Worm (Caenorhabditis elegans): ENCODE measurements around the gene msp-51.
"Not testable (repeated sequence)": the region's sequence is repeated elsewhere in the genome, so short reads cannot be mapped to it uniquely, and the experiment has no call there.

Gene msp-51

DNA sequence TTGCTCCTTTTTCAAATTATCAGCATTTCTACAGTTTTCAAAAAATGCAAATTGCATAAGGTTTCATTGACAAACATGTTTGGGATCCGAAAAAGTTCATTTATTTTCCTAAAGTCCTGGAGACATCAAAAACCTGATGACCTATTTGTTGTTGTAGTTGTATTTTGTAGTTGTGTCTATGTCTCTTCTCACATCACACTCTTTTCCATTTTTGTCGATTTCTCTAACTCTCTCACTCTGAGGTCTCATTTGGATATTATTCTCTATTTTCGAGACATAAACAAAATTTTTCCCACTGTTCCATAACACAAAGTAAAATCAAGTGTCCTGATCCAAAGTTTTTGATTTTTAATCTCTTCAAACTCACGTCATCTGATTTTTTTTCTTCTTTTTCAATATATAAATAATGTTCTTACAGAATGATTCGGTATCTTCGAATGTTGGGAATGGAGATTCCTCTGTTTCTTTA lies 23.7 kb upstream of the msp-51 start, which contains the start of gene slc-46A:
TSS of gene slc-46A (plus strand) at position 419 of the 469 bp plus-strand sequence.
- TF ChIP-seq nhr-77 (tag; optimal IDR thresholded peaks at IDR 0.05) (no peak), sma-9 (GFP tag; optimal IDR thresholded peaks at IDR 0.05) (peak; percentile 12), sma-9 (tag; optimal IDR thresholded peaks at IDR 0.05) (no peak), sma-3 (GFP tag; optimal IDR thresholded peaks at IDR 0.05) (no peak), mdl-1 (tag; optimal IDR thresholded peaks at IDR 0.05) (no peak), R02D3.7 (tag; optimal IDR thresholded peaks at IDR 0.05) (no peak), snpc-4 (tag; optimal IDR thresholded peaks at IDR 0.05) (peak; percentile 20), nhr-21 (tag; optimal IDR thresholded peaks at IDR 0.05) (no peak), unc-55 (GFP tag; optimal IDR thresholded peaks at IDR 0.05) (peak; percentile 26), ceh-16 (tag; optimal IDR thresholded peaks at IDR 0.05) (no peak), C34F6.9 (tag; optimal IDR thresholded peaks at IDR 0.05) (peak; percentile 48), lin-11 (tag; optimal IDR thresholded peaks at IDR 0.05) (no peak), zag-1 (tag; optimal IDR thresholded peaks at IDR 0.05) (no peak)

DNA sequence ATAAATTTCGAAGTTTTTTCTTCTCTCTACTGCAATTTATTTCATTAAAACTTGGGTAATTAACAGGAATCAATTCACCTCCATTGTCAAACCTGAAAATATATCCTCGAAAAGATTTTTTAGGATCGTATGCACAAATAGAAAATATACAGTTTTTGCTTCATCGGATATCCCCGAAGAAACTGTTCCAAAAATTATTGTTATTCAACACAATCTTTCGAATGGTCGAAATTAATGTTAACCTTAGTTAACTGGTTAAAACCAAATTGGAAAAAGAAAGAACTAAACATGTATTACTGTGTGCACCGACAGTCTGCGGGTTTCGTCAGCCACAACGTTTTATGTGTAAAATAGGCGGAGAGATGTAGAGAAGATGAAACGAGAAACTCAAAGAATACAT lies 22.0 kb upstream of the msp-51 start:
- no peak for TF ChIP-seq dmd-4 (tag; optimal IDR thresholded peaks at IDR 0.05)
- TF ChIP-seq lin-13 (GFP tag; optimal IDR thresholded peaks at IDR 0.05) = no peak
- TF ChIP-seq fos-1 (tag; optimal IDR thresholded peaks at IDR 0.05) = peak; percentile 2
- TF ChIP-seq lin-11 (tag; optimal IDR thresholded peaks at IDR 0.05) = no peak
- peak; percentile 27 for TF ChIP-seq sma-9 (GFP tag; optimal IDR thresholded peaks at IDR 0.05)
- TF ChIP-seq sma-9 (tag; optimal IDR thresholded peaks at IDR 0.05) = no peak
- TF ChIP-seq sma-3 (GFP tag; optimal IDR thresholded peaks at IDR 0.05) = peak; percentile 63
- peak; percentile 27 for TF ChIP-seq nhr-6 (tag; optimal IDR thresholded peaks at IDR 0.05)
- TF ChIP-seq nhr-129 (tag; optimal IDR thresholded peaks at IDR 0.05) = no peak
- peak; percentile 25 for TF ChIP-seq crh-2 (tag; optimal IDR thresholded peaks at IDR 0.05)
- no peak for TF ChIP-seq ztf-11 (tag; optimal IDR thresholded peaks at IDR 0.05)
- no peak for TF ChIP-seq lin-39 (tag; optimal IDR thresholded peaks at IDR 0.05)
- no peak for TF ChIP-seq peb-1 (tag; optimal IDR thresholded peaks at IDR 0.05)
- peak; percentile 58 for TF ChIP-seq gmeb-1 (tag; optimal IDR thresholded peaks at IDR 0.05)
- TF ChIP-seq F13H6.1 (tag; optimal IDR thresholded peaks at IDR 0.05) = peak; percentile 5
- no peak for TF ChIP-seq ZK546.5 (tag; optimal IDR thresholded peaks at IDR 0.05)
- peak; percentile 16 for TF ChIP-seq nhr-21 (tag; optimal IDR thresholded peaks at IDR 0.05)
- TF ChIP-seq ama-1 (optimal IDR thresholded peaks at IDR 0.05) = peak; percentile 87
- TF ChIP-seq mbf-1 (tag; optimal IDR thresholded peaks at IDR 0.05) = no peak
- TF ChIP-seq snpc-4 (tag; optimal IDR thresholded peaks at IDR 0.05) = peak; percentile 95
- no peak for TF ChIP-seq ceh-82 (tag; optimal IDR thresholded peaks at IDR 0.05)

DNA sequence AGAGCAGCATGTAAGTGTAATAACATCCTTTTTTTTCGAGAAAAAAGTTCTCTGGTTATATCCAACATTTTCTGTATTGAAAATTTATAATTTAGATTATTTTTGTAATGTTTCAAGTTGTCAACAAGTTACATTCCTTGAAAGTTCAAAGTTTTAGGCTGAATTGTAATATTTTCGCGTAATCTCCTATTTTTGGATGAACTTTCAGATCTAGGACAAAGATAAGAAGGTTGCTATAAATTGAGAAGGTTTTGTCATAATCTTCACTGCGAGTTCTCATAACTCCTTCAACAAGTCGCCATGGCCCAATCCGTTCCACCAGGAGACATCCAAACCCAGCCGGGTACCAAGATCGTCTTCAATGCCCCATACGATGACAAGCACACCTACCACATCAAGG lies 21.1 kb upstream of the msp-51 start, which contains the start of gene msp-65:
TSS of gene msp-65 (plus strand) at position 301 of the 400 bp plus-strand sequence.
- TF ChIP-seq aly-2, ZK546.5, nhr-21 (tag; optimal IDR thresholded peaks at IDR 0.05): not testable (repeated sequence)

- not testable (repeated sequence) for TF ChIP-seq skn-1 (tag; optimal IDR thresholded peaks at IDR 0.05); lin-13 (GFP tag; optimal IDR thresholded peaks at IDR 0.05); ztf-1 (GFP tag; conservative IDR thresholded peaks at IDR 0.05)
Measured at ce11 chrIV:5313011-5313410, 17.9 kb upstream of the msp-51 start, which contains the start of the genes msp-59 and ZK354.2. Gene msp-59 (minus strand): TSS chrIV:5313111. Gene ZK354.2 (plus strand): TSS chrIV:5313405.

DNA sequence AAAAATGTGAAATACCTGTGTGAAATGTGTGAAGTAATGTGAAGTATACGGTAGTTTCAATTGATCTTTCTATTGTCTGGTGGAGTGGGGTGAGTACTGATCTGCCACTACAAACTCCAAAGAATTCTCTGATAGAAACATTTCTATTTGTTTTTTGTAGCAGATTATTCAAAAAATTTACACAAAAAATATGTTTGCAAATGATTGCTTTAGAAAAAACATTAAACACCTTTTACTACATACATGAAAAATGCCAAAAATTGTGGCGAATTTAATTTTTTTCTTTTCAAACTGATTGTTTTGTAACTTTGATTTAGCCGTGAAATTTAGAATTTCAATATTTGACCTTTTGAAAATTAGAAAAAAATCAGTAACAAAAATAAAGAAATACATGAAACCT lies 14.6 kb upstream of the msp-51 start, which contains the start of gene ZK354.3:
TSS of gene ZK354.3 (plus strand) at position 301 of the 400 bp plus-strand sequence.
- no peak for TF ChIP-seq elt-3 (tag; optimal IDR thresholded peaks at IDR 0.05)
- TF ChIP-seq blmp-1 (tag; optimal IDR thresholded peaks at IDR 0.05; ENCODE audit: insufficient read depth) = no peak

DNA sequence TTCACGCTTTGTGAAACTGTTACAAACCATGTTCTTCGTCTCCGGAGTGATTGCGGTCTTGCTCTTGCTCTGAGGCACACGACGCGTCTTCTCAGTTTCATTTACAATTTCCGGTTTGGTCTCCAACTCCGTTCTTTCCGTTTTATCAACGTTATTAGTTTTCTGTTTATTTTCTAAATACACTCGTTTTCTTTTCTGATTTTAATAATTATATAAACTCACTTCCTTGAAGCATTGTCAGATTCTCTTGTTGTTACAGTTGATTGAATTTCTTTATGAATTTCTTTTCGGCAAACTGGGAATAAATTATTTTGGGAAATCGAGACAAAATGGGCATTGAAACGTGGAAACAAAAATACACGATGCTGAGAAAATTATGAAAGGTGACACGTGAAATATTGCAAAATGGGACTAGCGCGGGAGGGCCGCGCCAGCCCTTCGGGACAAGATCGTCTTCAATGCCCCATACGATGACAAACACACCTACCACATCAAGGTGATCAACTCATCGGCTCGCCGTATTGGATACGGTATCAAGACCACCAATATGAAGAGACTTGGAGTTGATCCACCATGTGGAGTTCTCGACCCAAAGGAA lies 13.0 kb upstream of the msp-51 start, which contains the start of the genes ZK354.9 and msp-58:
TSS of gene ZK354.9 (minus strand) at position 101 of the 598 bp plus-strand sequence.
TSS of gene msp-58 (plus strand) at position 548 of the 598 bp plus-strand sequence.
- TF ChIP-seq nhr-237 (tag; optimal IDR thresholded peaks at IDR 0.05); C34F6.9 (tag; optimal IDR thresholded peaks at IDR 0.05); sma-9 (GFP tag; optimal IDR thresholded peaks at IDR 0.05); sma-9 (tag; optimal IDR thresholded peaks at IDR 0.05): not testable (repeated sequence)
